Worm (Caenorhabditis elegans) whole organism, early embryonic: ENCODE results near the gene pgp-4.

Source experiments
- aly-1 ChIP-seq: sonication (generic microtip); optimal IDR thresholded peaks from 2 replicates; lab custom pipeline; 2016; ENCODE audit warnings: missing genetic modification characterization, missing compliant biosample characterization
- ama-1 ChIP-seq: fragments of 150-350 bp; optimal IDR thresholded peaks from 2 replicates; lab custom pipeline; 2014
- ceh-13 ChIP-seq: fragments of 200-800 bp; sonication (Bioruptor generic); optimal IDR thresholded peaks from 2 replicates; lab custom pipeline; 2018; ENCODE audit warnings: mild to moderate bottlenecking, missing genetic modification characterization, missing compliant biosample characterization
- ets-7 ChIP-seq: sonication (generic microtip); optimal IDR thresholded peaks from 2 replicates; lab custom pipeline; 2016; ENCODE audit warnings: missing genotype, missing genetic modification characterization, missing compliant biosample characterization
- flt-1 ChIP-seq: fragments of 200-800 bp; sonication (Bioruptor generic); IDR thresholded peaks from 2 replicates; pipeline ENCODE4 v1.3.6; 2022; ENCODE audit warnings: missing genetic modification characterization, missing compliant biosample characterization
- hnd-1 ChIP-seq: sonication (generic microtip); optimal IDR thresholded peaks from 2 replicates; lab custom pipeline; 2016; ENCODE audit warnings: missing genetic modification characterization, missing compliant biosample characterization
- pes-1 ChIP-seq: fragments of 200-800 bp; sonication (Bioruptor generic); IDR thresholded peaks from 2 replicates; pipeline ENCODE4 v1.3.6; 2022; ENCODE audit warnings: missing genetic modification reagents, missing genetic modification characterization, missing compliant biosample characterization
- sea-1 ChIP-seq: fragments of 200-800 bp; sonication (Bioruptor generic); conservative IDR thresholded peaks from 2 replicates; pipeline ENCODE4 v1.3.6; 2022; ENCODE audit warnings: missing genetic modification characterization, missing compliant biosample characterization

DNA sequence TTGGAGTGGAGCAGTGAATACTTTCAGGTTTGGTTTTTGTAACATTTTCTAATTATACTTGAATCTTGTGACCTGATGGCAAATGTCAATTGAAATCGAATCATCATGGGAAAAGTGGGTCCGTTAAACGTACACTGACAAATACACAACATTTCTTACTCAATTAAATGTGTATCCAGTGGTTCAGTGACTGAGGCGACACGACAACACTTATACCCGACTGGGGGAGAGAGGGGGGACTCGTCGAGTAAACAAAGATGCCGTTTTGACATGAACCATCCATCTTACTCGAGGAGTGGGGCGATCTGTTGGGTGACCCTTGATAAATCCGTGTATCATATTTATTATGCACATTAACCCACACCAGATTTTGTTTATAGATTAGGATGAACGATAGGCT is 11.2 kb downstream of the pgp-4 start:
- TF ChIP-seq hnd-1 (tag; lab: Kevin White, UChicago) = no peak
- no peak for TF ChIP-seq flt-1 (GFP tag; lab: Robert Waterston, UW)
- no peak for TF ChIP-seq ets-7 (tag; lab: Kevin White, UChicago)
- TF ChIP-seq sea-1 (GFP tag; lab: Robert Waterston, UW) = no peak
- no peak for TF ChIP-seq ceh-13 (GFP tag; lab: Kevin White, UChicago)
- TF ChIP-seq pes-1 (GFP tag; lab: Robert Waterston, UW) = no peak
- no peak for TF ChIP-seq ama-1 (lab: Kevin White, UChicago)
- no peak for TF ChIP-seq aly-1 (tag; lab: Kevin White, UChicago)
